Fruit fly (Drosophila melanogaster): Measurements from ENCODE around the gene CG5355.

The CG5355 gene

DNA sequence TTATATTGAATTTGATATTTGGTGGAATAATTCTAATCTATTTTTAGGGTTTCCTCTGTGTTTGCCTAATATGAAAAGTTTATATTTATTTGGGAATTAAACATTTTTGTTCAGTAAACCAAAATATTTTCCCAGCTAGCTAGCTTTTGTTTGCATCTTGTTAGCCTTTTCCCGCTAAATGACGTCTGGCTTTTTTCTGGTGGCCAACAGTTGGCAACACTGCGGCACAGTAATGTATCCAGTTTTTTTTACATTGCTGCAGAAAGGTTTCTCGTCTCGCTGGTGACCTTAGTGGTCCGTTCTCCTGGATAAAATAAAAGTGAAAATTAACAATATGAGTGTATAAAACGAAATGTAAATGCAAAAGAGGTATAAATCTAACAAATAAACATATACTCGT, 49.0 kb downstream of the CG5355 start, which contains the start of gene lft:
TSS of gene lft (plus strand) at position 243 of the 400 bp plus-strand sequence.
- TF ChIP-seq CG34367 (tag; optimal IDR thresholded peaks at IDR 0.05) (no peak), CG32121 (GFP tag; IDR thresholded peaks at IDR 0.05) (no peak), CG17806 (tag; optimal IDR thresholded peaks at IDR 0.05) (no peak), D1 (tag; optimal IDR thresholded peaks at IDR 0.05) (no peak), CG14655 (GFP tag; optimal IDR thresholded peaks at IDR 0.05) (no peak), EcR (GFP tag; optimal IDR thresholded peaks at IDR 0.05) (no peak), Pif1A (GFP tag; optimal IDR thresholded peaks at IDR 0.05) (no peak), CG9948 (tag; optimal IDR thresholded peaks at IDR 0.05) (no peak), Ets98B (GFP tag; IDR thresholded peaks at IDR 0.05) (no peak), gl (tag; optimal IDR thresholded peaks at IDR 0.05) (no peak), CG13204 (GFP tag; optimal IDR thresholded peaks at IDR 0.05) (no peak), rn (GFP tag; IDR thresholded peaks at IDR 0.05) (no peak), CG8159 (tag; optimal IDR thresholded peaks at IDR 0.05) (no peak), Snoo (tag; optimal IDR thresholded peaks at IDR 0.05) (no peak), CG10348 (GFP tag; IDR thresholded peaks at IDR 0.05) (no peak), CG8301 (tag; optimal IDR thresholded peaks at IDR 0.05) (no peak), CG12605 (GFP tag; IDR thresholded peaks at IDR 0.05) (no peak), CG15710 (tag; optimal IDR thresholded peaks at IDR 0.05) (no peak)

dm6 chr2L:10362408-10363067, 50.7 kb downstream of the CG5355 start, which contains the start of the genes Cand1 and pim:
Gene Cand1, minus strand, starts transcription at chr2L:10362707.
Gene pim, plus strand, starts transcription at chr2L:10362989.
- TF ChIP-seq rn (GFP tag; IDR thresholded peaks at IDR 0.05) (no peak), Ets98B (GFP tag; IDR thresholded peaks at IDR 0.05) (no peak), CG34367 (tag; optimal IDR thresholded peaks at IDR 0.05) (no peak), fd96Ca (GFP tag; IDR thresholded peaks at IDR 0.05) (no peak), CG14655 (GFP tag; optimal IDR thresholded peaks at IDR 0.05) (no peak), Pif1B (GFP tag; optimal IDR thresholded peaks at IDR 0.05) (no peak), Pif1A (GFP tag; optimal IDR thresholded peaks at IDR 0.05) (no peak), CG32121 (GFP tag; IDR thresholded peaks at IDR 0.05) (no peak), CG17806 (tag; optimal IDR thresholded peaks at IDR 0.05) (no peak), gl (tag; optimal IDR thresholded peaks at IDR 0.05) (no peak)
